Fruit fly (Drosophila melanogaster) whole organism, embryonic: Measurements from ENCODE around the gene CG13676.

ENCODE experiments used
- ATbp ChIP-seq: fragments of 200-800 bp; sonication (Bioruptor generic); optimal IDR thresholded peaks from 2 replicates; lab custom pipeline; 2017; ENCODE audit warnings: missing biosample characterization, mild to moderate bottlenecking, missing genetic modification characterization, missing genetic modification reagents
- Adf1 ChIP-seq: fragments of 200-800 bp; sonication (Bioruptor generic); IDR thresholded peaks from 2 replicates; pipeline ENCODE4 v1.3.6; 2022; ENCODE audit warnings: missing biosample characterization, missing genetic modification characterization
- CG10366 ChIP-seq: fragments of 200-800 bp; sonication (Bioruptor generic); IDR thresholded peaks from 2 replicates; pipeline ENCODE4 v1.3.6; 2022; ENCODE audit warnings: missing biosample characterization, missing genetic modification characterization
- CG12071 ChIP-seq: fragments of 200-800 bp; sonication (Bioruptor generic); optimal IDR thresholded peaks from 3 replicates; lab custom pipeline; 2018; ENCODE audit warnings: missing biosample characterization, mild to moderate bottlenecking, missing genetic modification characterization
- CG12391 ChIP-seq: fragments of 200-800 bp; sonication (Bioruptor generic); optimal IDR thresholded peaks from 3 replicates; lab custom pipeline; 2018; ENCODE audit warnings: missing biosample characterization, mild to moderate bottlenecking, missing genetic modification characterization, moderate library complexity
- CG12659 ChIP-seq: fragments of 200-800 bp; sonication (Bioruptor generic); optimal IDR thresholded peaks from 3 replicates; lab custom pipeline; 2017; ENCODE audit warnings: mild to moderate bottlenecking, missing biosample characterization, missing genetic modification reagents, missing genetic modification characterization
- CG12744 ChIP-seq: fragments of 200-800 bp; sonication (Bioruptor generic); optimal IDR thresholded peaks from 2 replicates; lab custom pipeline; 2016; ENCODE audit warnings: missing biosample characterization, missing genetic modification characterization
- CG14965 ChIP-seq: fragments of 200-800 bp; sonication (Bioruptor generic); optimal IDR thresholded peaks from 2 replicates; lab custom pipeline; 2016; ENCODE audit warnings: missing biosample characterization, missing genetic modification characterization, borderline replicate concordance
- CG1529 ChIP-seq: fragments of 200-800 bp; sonication (Bioruptor generic); optimal IDR thresholded peaks from 3 replicates; lab custom pipeline; 2018; ENCODE audit warnings: missing biosample characterization, missing genetic modification characterization
- CG1647 ChIP-seq: fragments of 200-800 bp; sonication (Bioruptor generic); optimal IDR thresholded peaks from 3 replicates; lab custom pipeline; 2016; ENCODE audit warnings: missing biosample characterization, missing genetic modification characterization
- CG17612 ChIP-seq: fragments of 200-800 bp; sonication (Bioruptor generic); IDR thresholded peaks from 2 replicates; pipeline ENCODE4 v1.3.6; 2022; ENCODE audit warnings: missing biosample characterization, missing genetic modification characterization
- CG32532 ChIP-seq: fragments of 200-800 bp; sonication (Bioruptor generic); IDR thresholded peaks from 2 replicates; pipeline ENCODE4 v1.3.6; 2022; ENCODE audit warnings: missing biosample characterization, missing genetic modification characterization
- CG34376 ChIP-seq: fragments of 200-800 bp; sonication (Bioruptor generic); optimal IDR thresholded peaks from 2 replicates; lab custom pipeline; 2018; ENCODE audit warnings: missing biosample characterization, mild to moderate bottlenecking, missing genetic modification characterization
- CG34422 ChIP-seq: fragments of 200-800 bp; sonication (Bioruptor generic); IDR thresholded peaks from 3 replicates; pipeline ENCODE4 v1.3.6; 2022; ENCODE audit warnings: missing biosample characterization, missing genetic modification characterization
- CG43689 ChIP-seq: fragments of 200-800 bp; sonication (Bioruptor generic); IDR thresholded peaks from 2 replicates; pipeline ENCODE4 v1.3.6; 2022; ENCODE audit warnings: missing biosample characterization, missing genetic modification characterization
- CG4404 ChIP-seq: fragments of 200-800 bp; sonication (Bioruptor generic); IDR thresholded peaks from 2 replicates; pipeline ENCODE4 v1.3.6; 2022; ENCODE audit warnings: missing biosample characterization, missing genetic modification characterization
- CG6813 ChIP-seq: fragments of 200-800 bp; sonication (Bioruptor generic); optimal IDR thresholded peaks from 2 replicates; lab custom pipeline; 2017; ENCODE audit warnings: missing biosample characterization, missing genetic modification characterization, mild to moderate bottlenecking, moderate library complexity, missing genetic modification reagents
- CG7839 ChIP-seq: fragments of 200-800 bp; sonication (Bioruptor generic); optimal IDR thresholded peaks from 3 replicates; lab custom pipeline; 2018; ENCODE audit warnings: missing biosample characterization, mild to moderate bottlenecking, missing genetic modification characterization, moderate library complexity
- CG8089 ChIP-seq: fragments of 200-800 bp; sonication (Bioruptor generic); optimal IDR thresholded peaks from 3 replicates; lab custom pipeline; 2016; ENCODE audit warnings: missing biosample characterization, missing genetic modification characterization
- D ChIP-seq, 2 experiments: fragments of 200-800 bp in 1 of 2; fragments of >200 bp in 1 of 2; sonication (Bioruptor generic) in 1 of 2; optimal IDR thresholded peaks; 2 replicates in 1 of 2; 3 replicates in 1 of 2; lab custom pipeline; 2017; ENCODE audit warnings: mild to moderate bottlenecking in 1 of 2, missing biosample characterization in 1 of 2, missing genetic modification characterization in 1 of 2, missing genetic modification reagents in 1 of 2
- Dbx ChIP-seq: fragments of 200-800 bp; sonication (Bioruptor generic); IDR thresholded peaks from 3 replicates; pipeline ENCODE4 v1.3.6; 2022; ENCODE audit warnings: missing biosample characterization, missing genetic modification characterization
- Hsf ChIP-seq: fragments of 200-800 bp; sonication (Bioruptor generic); optimal IDR thresholded peaks from 3 replicates; lab custom pipeline; 2016; ENCODE audit warnings: missing biosample characterization, missing genetic modification characterization
- Neu2 ChIP-seq: fragments of 200-800 bp; sonication (Bioruptor generic); optimal IDR thresholded peaks from 3 replicates; lab custom pipeline; 2016; ENCODE audit warnings: missing biosample characterization, missing genetic modification characterization, borderline replicate concordance
- al ChIP-seq: fragments of 200-800 bp; sonication (Bioruptor generic); IDR thresholded peaks from 2 replicates; pipeline ENCODE4 v1.3.6; 2022; ENCODE audit warnings: missing biosample characterization, missing genetic modification characterization
- br ChIP-seq: fragments of >200 bp; optimal IDR thresholded peaks from 2 replicates; lab custom pipeline; 2017
- cato ChIP-seq: fragments of 200-800 bp; sonication (Bioruptor generic); optimal IDR thresholded peaks from 2 replicates; lab custom pipeline; 2016; ENCODE audit warnings: missing biosample characterization, missing genetic modification characterization, borderline replicate concordance
- chif ChIP-seq, 2 experiments: fragments of 200-800 bp; sonication (Bioruptor generic); optimal IDR thresholded peaks; 3 replicates each; lab custom pipeline; 2016; ENCODE audit warnings: missing biosample characterization in 2 of 2, missing genetic modification characterization in 2 of 2
- ci ChIP-seq: fragments of 200-800 bp; sonication (Bioruptor generic); IDR thresholded peaks from 3 replicates; pipeline ENCODE4 v1.3.6; 2022; ENCODE audit warnings: missing biosample characterization, missing genetic modification characterization
- dati ChIP-seq: fragments of 200-800 bp; sonication (Bioruptor generic); IDR thresholded peaks from 2 replicates; pipeline ENCODE4 v1.3.6; 2022; ENCODE audit warnings: missing biosample characterization, missing genetic modification characterization
- ems ChIP-seq: fragments of 200-800 bp; sonication (Bioruptor generic); optimal IDR thresholded peaks from 3 replicates; lab custom pipeline; 2016; ENCODE audit warnings: missing biosample characterization, missing genetic modification characterization
- ftz-f1 ChIP-seq: fragments of 200-800 bp; sonication (Bioruptor generic); optimal IDR thresholded peaks from 2 replicates; lab custom pipeline; 2016; ENCODE audit warnings: missing biosample characterization, missing genetic modification characterization
- fu2 ChIP-seq: fragments of 200-800 bp; sonication (Bioruptor generic); optimal IDR thresholded peaks from 2 replicates; lab custom pipeline; 2016; ENCODE audit warnings: missing biosample characterization, missing genetic modification characterization
- gcm2 ChIP-seq: fragments of 200-800 bp; sonication (Bioruptor generic); optimal IDR thresholded peaks from 2 replicates; lab custom pipeline; 2016; ENCODE audit warnings: missing biosample characterization, missing genetic modification characterization
- gem ChIP-seq: fragments of 200-800 bp; sonication (Bioruptor generic); optimal IDR thresholded peaks from 2 replicates; lab custom pipeline; 2019; ENCODE audit warnings: missing biosample characterization, mild to moderate bottlenecking, missing genetic modification characterization, moderate library complexity
- gro ChIP-seq: fragments of 200-800 bp; sonication (Bioruptor generic); optimal IDR thresholded peaks from 2 replicates; lab custom pipeline; 2016; ENCODE audit warnings: missing biosample characterization, missing genetic modification characterization
- hkb ChIP-seq, 2 experiments: fragments of 200-800 bp in 1 of 2; fragments of >200 bp in 1 of 2; sonication (Bioruptor generic) in 1 of 2; IDR thresholded peaks in 1 of 2; optimal IDR thresholded peaks in 1 of 2; 2 replicates each; pipeline versions ENCODE4 v1.3.6 to Lab custom; 2017 to 2022; ENCODE audit warnings: missing biosample characterization in 1 of 2, missing genetic modification characterization in 1 of 2
- insv ChIP-seq, 2 experiments: fragments of 200-800 bp; sonication (Bioruptor generic); optimal IDR thresholded peaks; 3 replicates each; lab custom pipeline; 2016 to 2018; ENCODE audit warnings: missing biosample characterization in 2 of 2, missing genetic modification characterization in 2 of 2
- kay ChIP-seq: fragments of 200-800 bp; sonication (Bioruptor generic); optimal IDR thresholded peaks from 2 replicates; lab custom pipeline; 2016; ENCODE audit warnings: missing biosample characterization, missing genetic modification characterization
- kni ChIP-seq: fragments of 200-800 bp; sonication (Bioruptor generic); optimal IDR thresholded peaks from 3 replicates; lab custom pipeline; 2017; ENCODE audit warnings: mild to moderate bottlenecking, missing biosample characterization, missing genetic modification reagents, missing genetic modification characterization
- knrl ChIP-seq: fragments of 200-800 bp; sonication (Bioruptor generic); IDR thresholded peaks from 3 replicates; pipeline ENCODE4 v1.3.6; 2022; ENCODE audit warnings: missing biosample characterization, missing genetic modification characterization; ENCODE audit not compliant: partially characterized antibody
- lilli ChIP-seq: fragments of 200-800 bp; sonication (Bioruptor generic); optimal IDR thresholded peaks from 3 replicates; lab custom pipeline; 2016; ENCODE audit warnings: missing biosample characterization, missing genetic modification characterization
- nerfin-1 ChIP-seq: fragments of 200-800 bp; sonication (Bioruptor generic); optimal IDR thresholded peaks from 3 replicates; lab custom pipeline; 2019; ENCODE audit warnings: missing biosample characterization, mild to moderate bottlenecking, missing genetic modification characterization, moderate library complexity
- pita ChIP-seq: fragments of 200-800 bp; sonication (Bioruptor generic); optimal IDR thresholded peaks from 2 replicates; lab custom pipeline; 2017; ENCODE audit warnings: missing biosample characterization, mild to moderate bottlenecking, missing genetic modification characterization
- pzg ChIP-seq: fragments of 200-800 bp; sonication (Bioruptor generic); optimal IDR thresholded peaks from 3 replicates; lab custom pipeline; 2018; ENCODE audit warnings: missing biosample characterization, mild to moderate bottlenecking, missing genetic modification characterization, moderate library complexity
- ranshi ChIP-seq: fragments of 200-800 bp; sonication (Bioruptor generic); IDR thresholded peaks from 2 replicates; pipeline ENCODE4 v1.3.6; 2022; ENCODE audit warnings: missing biosample characterization, missing genetic modification characterization
- sqz ChIP-seq: fragments of 200-800 bp; sonication (Bioruptor generic); optimal IDR thresholded peaks from 3 replicates; lab custom pipeline; 2018; ENCODE audit warnings: missing biosample characterization, mild to moderate bottlenecking, missing genetic modification characterization
- sug ChIP-seq: fragments of 200-800 bp; optimal IDR thresholded peaks from 2 replicates; lab custom pipeline; 2019; ENCODE audit warnings: missing biosample characterization, mild to moderate bottlenecking, missing genetic modification characterization, moderate library complexity
- unc-4 ChIP-seq: fragments of 200-800 bp; sonication (Bioruptor generic); IDR thresholded peaks from 2 replicates; pipeline ENCODE4 v1.3.6; 2022; ENCODE audit warnings: missing biosample characterization, missing genetic modification characterization; ENCODE audit not compliant: partially characterized antibody
- usp ChIP-seq: fragments of >200 bp; optimal IDR thresholded peaks from 2 replicates; lab custom pipeline; 2017; ENCODE audit warnings: missing biosample characterization, missing genetic modification characterization

Gene CG13676

DNA sequence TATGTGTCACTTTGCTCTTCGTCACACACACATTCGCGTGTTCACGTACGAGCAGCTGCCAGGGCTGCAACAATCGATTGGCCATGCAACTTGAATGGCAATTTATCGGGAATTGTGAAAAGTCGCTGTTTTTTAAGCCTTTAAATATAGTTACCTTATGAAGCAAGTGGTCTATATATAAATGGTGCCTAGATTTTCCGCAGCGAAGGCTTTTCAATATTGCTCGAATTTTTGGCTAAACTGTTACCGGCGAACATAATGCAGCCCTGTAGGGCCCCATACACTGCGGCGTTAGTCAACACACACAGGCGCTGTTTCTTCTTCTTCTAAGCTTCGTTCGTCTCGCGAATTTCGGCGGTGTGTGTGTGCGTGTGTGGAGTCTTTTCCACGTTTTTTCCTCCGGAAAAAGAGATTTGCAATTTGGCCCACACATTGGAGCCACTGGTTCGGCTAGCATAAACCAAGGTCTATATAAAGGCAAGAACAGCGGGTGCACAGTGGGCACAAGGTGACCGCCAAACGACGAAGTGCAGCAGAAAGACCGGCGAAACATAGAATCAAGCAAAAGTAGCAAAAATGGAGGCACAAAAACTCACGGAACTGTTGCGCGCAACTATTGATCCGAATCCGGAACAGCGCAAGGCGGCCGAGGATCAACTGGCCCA, 35.6 kb downstream of the CG13676 start, which contains the start of the genes Arp3 and msk (continued):
- TF ChIP-seq gro (peak; percentile 94), Neu2 (GFP tag; lab: Kevin White, UChicago) (peak; percentile 72), pzg (GFP tag; lab: Kevin White, UChicago) (peak; percentile 96), dati (GFP tag; lab: Robert Waterston, UW) (no peak), CG7839 (tag; lab: Kevin White, UChicago) (peak; percentile 73), CG14965 (GFP tag; lab: Kevin White, UChicago) (no peak), CG34422 (GFP tag; lab: Robert Waterston, UW) (peak; percentile 82; the same call in 2 of the 3 replicates), CG43689 (GFP tag; lab: Robert Waterston, UW) (no peak), Dbx (GFP tag; lab: Robert Waterston, UW) (peak; percentile 87), CG6813 (no peak), CG12659 (peak; percentile 93), ems (GFP tag; lab: Kevin White, UChicago) (peak; percentile 76), CG1529 (GFP tag; lab: Kevin White, UChicago) (no peak), nerfin-1 (tag; lab: Kevin White, UChicago) (peak; percentile 80), cato (GFP tag; lab: Kevin White, UChicago) (peak; percentile 40), br (lab: Kevin White, UChicago) (no peak), sug (peak; percentile 88), CG4404 (peak; percentile 76), CG1647 (GFP tag; lab: Kevin White, UChicago) (peak; percentile 88), fu2 (GFP tag; lab: Kevin White, UChicago) (peak; percentile 92), CG12744 (peak; percentile 71), Hsf (GFP tag; lab: Kevin White, UChicago) (peak; percentile 86), ATbp (GFP tag; lab: Kevin White, UChicago) (no peak), CG8089 (peak; percentile 79), CG17612 (GFP tag; lab: Robert Waterston, UW) (no peak), CG12071 (GFP tag; lab: Kevin White, UChicago) (no peak), gcm2 (peak; percentile 60), ci (GFP tag; lab: Robert Waterston, UW) (peak; percentile 70; the same call in 2 of the 3 replicates), pita (GFP tag; lab: Kevin White, UChicago) (no peak), D (optimal IDR thresholded peaks at IDR 0.05; lab: Kevin White, UChicago) (no peak), D (GFP tag; optimal IDR thresholded peaks at IDR 0.05; lab: Kevin White, UChicago) (peak; percentile 49), CG34376 (GFP tag; lab: Kevin White, UChicago) (peak; percentile 86), CG10366 (GFP tag; lab: Robert Waterston, UW) (peak; percentile 60; the same call in 1 of the 2 replicates), lilli (GFP tag; lab: Kevin White, UChicago) (peak; percentile 94), ftz-f1 (GFP tag; lab: Kevin White, UChicago) (peak; percentile 69), gem (tag; lab: Kevin White, UChicago) (peak; percentile 78), unc-4 (GFP tag; lab: Robert Waterston, UW) (peak; percentile 42), kay (GFP tag; lab: Kevin White, UChicago) (peak; percentile 98), CG12391 (peak; percentile 80), knrl (GFP tag; lab: Robert Waterston, UW) (peak; percentile 62; the same call in 2 of the 3 replicates), chif (GFP tag; optimal IDR thresholded peaks at IDR 0.05; lab: Kevin White, UChicago) (peak; percentile 76 to 87), ranshi (GFP tag; lab: Robert Waterston, UW) (peak; percentile 77), Adf1 (GFP tag; lab: Robert Waterston, UW) (peak; percentile 48), al (GFP tag; lab: Robert Waterston, UW) (peak; percentile 62), usp (no peak), sqz (GFP tag; lab: Kevin White, UChicago) (no peak), kni (GFP tag; lab: Kevin White, UChicago) (peak; percentile 75), insv (GFP tag; optimal IDR thresholded peaks at IDR 0.05; lab: Kevin White, UChicago) (peak in 1 of 2 experiments; percentile 57), CG32532 (GFP tag; lab: Robert Waterston, UW) (peak; percentile 81), hkb (optimal IDR thresholded peaks at IDR 0.05; lab: Kevin White, UChicago) (peak; percentile 89), hkb (GFP tag; IDR thresholded peaks at IDR 0.05; lab: Robert Waterston, UW) (peak; percentile 60; the same call in 1 of the 2 replicates)
